Fruit fly (Drosophila melanogaster) whole organism, embryonic: Measurements from ENCODE around the gene CG6168.

Experiments
- C15 ChIP-seq: fragments of 200-800 bp; sonication (Bioruptor generic); IDR thresholded peaks from 3 replicates; pipeline ENCODE4 v1.3.6; 2022; ENCODE audit warnings: missing biosample characterization, missing genetic modification characterization
- CG1024 ChIP-seq: fragments of 200-800 bp; sonication (Bioruptor generic); IDR thresholded peaks from 2 replicates; pipeline ENCODE4 v1.3.6; 2022; ENCODE audit warnings: missing biosample characterization, missing genetic modification characterization
- CG10462 ChIP-seq: fragments of 200-800 bp; sonication (Bioruptor generic); optimal IDR thresholded peaks from 2 replicates; lab custom pipeline; 2016; ENCODE audit warnings: missing biosample characterization, missing genetic modification characterization
- CG10654 ChIP-seq: fragments of 200-800 bp; sonication (Bioruptor generic); optimal IDR thresholded peaks from 2 replicates; lab custom pipeline; 2016; ENCODE audit warnings: missing biosample characterization, missing genetic modification characterization
- CG12236 ChIP-seq: fragments of 200-800 bp; sonication (Bioruptor generic); optimal IDR thresholded peaks from 2 replicates; lab custom pipeline; 2016; ENCODE audit warnings: missing biosample characterization, missing genetic modification characterization
- CG12769 ChIP-seq: fragments of 200-800 bp; sonication (Bioruptor generic); optimal IDR thresholded peaks from 2 replicates; lab custom pipeline; 2019; ENCODE audit warnings: missing biosample characterization, mild to moderate bottlenecking, missing genetic modification characterization, moderate library complexity
- CG13775 ChIP-seq: fragments of 200-800 bp; sonication (Bioruptor generic); optimal IDR thresholded peaks from 3 replicates; lab custom pipeline; 2017; ENCODE audit warnings: missing biosample characterization, mild to moderate bottlenecking, missing genetic modification characterization
- CG14014 ChIP-seq: fragments of 200-800 bp; sonication (Bioruptor generic); IDR thresholded peaks from 2 replicates; pipeline ENCODE4 v1.3.6; 2022; ENCODE audit warnings: missing biosample characterization, missing genetic modification characterization
- CG14050 ChIP-seq: fragments of 200-800 bp; sonication (Bioruptor generic); IDR thresholded peaks from 3 replicates; pipeline ENCODE4 v1.3.6; 2022; ENCODE audit warnings: missing biosample characterization, missing genetic modification characterization
- CG14965 ChIP-seq: fragments of 200-800 bp; sonication (Bioruptor generic); optimal IDR thresholded peaks from 2 replicates; lab custom pipeline; 2016; ENCODE audit warnings: missing biosample characterization, missing genetic modification characterization, borderline replicate concordance
- CG15011 ChIP-seq: fragments of 200-800 bp; sonication (Bioruptor generic); optimal IDR thresholded peaks from 3 replicates; lab custom pipeline; 2018; ENCODE audit warnings: missing biosample characterization, mild to moderate bottlenecking, missing genetic modification characterization
- CG1602 ChIP-seq: fragments of 200-800 bp; sonication (Bioruptor generic); optimal IDR thresholded peaks from 3 replicates; lab custom pipeline; 2016; ENCODE audit warnings: missing biosample characterization, missing genetic modification characterization
- CG17568 ChIP-seq: fragments of 200-800 bp; sonication (Bioruptor generic); optimal IDR thresholded peaks from 2 replicates; lab custom pipeline; 2018; ENCODE audit warnings: missing biosample characterization, mild to moderate bottlenecking, missing genetic modification characterization, moderate library complexity
- CG17912 ChIP-seq: fragments of 200-800 bp; sonication (Bioruptor generic); optimal IDR thresholded peaks from 2 replicates; lab custom pipeline; 2018; ENCODE audit warnings: missing biosample characterization, mild to moderate bottlenecking, missing genetic modification characterization
- CG2129 ChIP-seq: fragments of 200-800 bp; sonication (Bioruptor generic); IDR thresholded peaks from 2 replicates; pipeline ENCODE4 v1.3.6; 2022; ENCODE audit warnings: missing biosample characterization, missing genetic modification characterization; ENCODE audit not compliant: partially characterized antibody
- CG2889 ChIP-seq: fragments of 200-800 bp; sonication (Bioruptor generic); IDR thresholded peaks from 3 replicates; pipeline ENCODE4 v1.3.6; 2022; ENCODE audit warnings: missing biosample characterization, missing genetic modification characterization
- CG33213 ChIP-seq: fragments of 200-800 bp; sonication (Bioruptor generic); optimal IDR thresholded peaks from 3 replicates; lab custom pipeline; 2016; ENCODE audit warnings: missing biosample characterization, missing genetic modification characterization
- CG3726 ChIP-seq: fragments of 200-800 bp; sonication (Bioruptor generic); IDR thresholded peaks from 3 replicates; pipeline ENCODE4, ENCODE4 v1.3.6; 2022; ENCODE audit warnings: missing biosample characterization, missing genetic modification characterization
- CG5180 ChIP-seq: fragments of 200-800 bp; sonication (Bioruptor generic); optimal IDR thresholded peaks from 3 replicates; lab custom pipeline; 2017; ENCODE audit warnings: missing biosample characterization, missing genetic modification characterization, mild to moderate bottlenecking, moderate library complexity, missing genetic modification reagents
- CG5953 ChIP-seq: fragments of 200-800 bp; sonication (Bioruptor generic); IDR thresholded peaks from 2 replicates; pipeline ENCODE4 v1.3.6; 2022; ENCODE audit warnings: missing biosample characterization, missing genetic modification characterization
- CG7839 ChIP-seq: fragments of 200-800 bp; sonication (Bioruptor generic); optimal IDR thresholded peaks from 3 replicates; lab custom pipeline; 2018; ENCODE audit warnings: missing biosample characterization, mild to moderate bottlenecking, missing genetic modification characterization, moderate library complexity
- CG8281 ChIP-seq: fragments of 200-800 bp; sonication (Bioruptor generic); optimal IDR thresholded peaks from 2 replicates; lab custom pipeline; 2018; ENCODE audit warnings: missing biosample characterization, mild to moderate bottlenecking, missing genetic modification characterization, moderate library complexity
- CG8924 ChIP-seq: fragments of 200-800 bp; optimal IDR thresholded peaks from 3 replicates; lab custom pipeline; 2019; ENCODE audit warnings: missing biosample characterization, mild to moderate bottlenecking, missing genetic modification characterization, moderate library complexity
- CG9215 ChIP-seq: fragments of 200-800 bp; sonication (Bioruptor generic); IDR thresholded peaks from 2 replicates; pipeline ENCODE4 v1.3.6; 2022; ENCODE audit warnings: missing biosample characterization, missing genetic modification characterization
- CTCF ChIP-seq: fragments of 200-800 bp; sonication (Bioruptor generic); optimal IDR thresholded peaks from 2 replicates; lab custom pipeline; 2017; ENCODE audit warnings: missing biosample characterization, mild to moderate bottlenecking, missing genetic modification characterization, moderate library complexity
- H2.0 ChIP-seq: fragments of 200-800 bp; sonication (Bioruptor generic); IDR thresholded peaks from 2 replicates; pipeline ENCODE4 v1.3.6; 2022; ENCODE audit warnings: missing biosample characterization, missing genetic modification characterization
- NFAT ChIP-seq: fragments of 200-800 bp; sonication (Bioruptor generic); IDR thresholded peaks from 2 replicates; pipeline ENCODE4 v1.3.6; 2022; ENCODE audit warnings: missing biosample characterization, missing genetic modification characterization
- NfI ChIP-seq: fragments of 200-800 bp; sonication (Bioruptor generic); optimal IDR thresholded peaks from 3 replicates; lab custom pipeline; 2018; ENCODE audit warnings: missing biosample characterization, mild to moderate bottlenecking, missing genetic modification characterization, moderate library complexity
- Oli ChIP-seq: fragments of 200-800 bp; sonication (Bioruptor generic); optimal IDR thresholded peaks from 2 replicates; lab custom pipeline; 2018; ENCODE audit warnings: missing biosample characterization, mild to moderate bottlenecking, missing genetic modification characterization, moderate library complexity
- Pdp1 ChIP-seq, 2 experiments: fragments of 200-800 bp; sonication (Bioruptor generic); optimal IDR thresholded peaks; 3 replicates each; lab custom pipeline; 2016; ENCODE audit warnings: missing biosample characterization in 2 of 2, missing genetic modification characterization in 2 of 2, mild to moderate bottlenecking in 1 of 2, moderate library complexity in 1 of 2
- Rx ChIP-seq: fragments of 200-800 bp; sonication (Bioruptor generic); IDR thresholded peaks from 2 replicates; pipeline ENCODE4 v1.3.6; 2022; ENCODE audit warnings: missing biosample characterization, missing genetic modification characterization
- Xbp1 ChIP-seq: fragments of 200-800 bp; sonication (Bioruptor generic); optimal IDR thresholded peaks from 3 replicates; lab custom pipeline; 2016; ENCODE audit warnings: missing biosample characterization, mild to moderate bottlenecking, missing genetic modification characterization
- ac ChIP-seq: fragments of 200-800 bp; sonication (Bioruptor generic); optimal IDR thresholded peaks from 3 replicates; lab custom pipeline; 2017; ENCODE audit warnings: missing biosample characterization, mild to moderate bottlenecking, missing genetic modification characterization
- danr ChIP-seq: fragments of 200-800 bp; sonication (Bioruptor generic); IDR thresholded peaks from 2 replicates; pipeline ENCODE4 v1.3.6; 2022; ENCODE audit warnings: missing biosample characterization, missing genetic modification characterization
- en ChIP-seq: fragments of 200-800 bp; sonication (Bioruptor generic); optimal IDR thresholded peaks from 2 replicates; lab custom pipeline; 2016; ENCODE audit warnings: missing biosample characterization, missing genetic modification characterization
- ewg ChIP-seq: fragments of 200-800 bp; sonication (Bioruptor generic); optimal IDR thresholded peaks from 3 replicates; lab custom pipeline; 2017; ENCODE audit warnings: mild to moderate bottlenecking, missing biosample characterization, missing genetic modification reagents, missing genetic modification characterization
- fd102C ChIP-seq: fragments of 200-800 bp; sonication (Bioruptor generic); optimal IDR thresholded peaks from 2 replicates; lab custom pipeline; 2018; ENCODE audit warnings: missing biosample characterization, mild to moderate bottlenecking, missing genetic modification characterization, moderate library complexity
- hb ChIP-seq: fragments of 200-800 bp; sonication (Bioruptor generic); IDR thresholded peaks from 3 replicates; pipeline ENCODE4 v1.3.6; 2022; ENCODE audit warnings: missing biosample characterization, missing genetic modification characterization; ENCODE audit not compliant: partially characterized antibody
- ken ChIP-seq: fragments of 200-800 bp; sonication (Bioruptor generic); IDR thresholded peaks from 3 replicates; pipeline ENCODE4 v1.3.6; 2022; ENCODE audit warnings: missing biosample characterization, missing genetic modification characterization
- lmd ChIP-seq: fragments of 200-800 bp; sonication (Bioruptor generic); IDR thresholded peaks from 2 replicates; pipeline ENCODE4 v1.3.6; 2022; ENCODE audit warnings: missing biosample characterization, missing genetic modification characterization
- mam ChIP-seq: fragments of 200-800 bp; sonication (Bioruptor generic); optimal IDR thresholded peaks from 3 replicates; lab custom pipeline; 2016; ENCODE audit warnings: missing biosample characterization, missing genetic modification characterization
- oc ChIP-seq: fragments of 200-800 bp; sonication (Bioruptor generic); optimal IDR thresholded peaks from 2 replicates; lab custom pipeline; 2018; ENCODE audit warnings: missing biosample characterization, mild to moderate bottlenecking, missing genetic modification characterization, moderate library complexity
- repo ChIP-seq: fragments of 200-800 bp; sonication (Bioruptor generic); optimal IDR thresholded peaks from 2 replicates; lab custom pipeline; 2016; ENCODE audit warnings: missing biosample characterization, missing genetic modification characterization
- sob ChIP-seq: fragments of 200-800 bp; sonication (Bioruptor generic); IDR thresholded peaks from 2 replicates; pipeline ENCODE4 v1.3.6; 2022; ENCODE audit warnings: missing biosample characterization, missing genetic modification characterization
- sqz ChIP-seq: fragments of 200-800 bp; sonication (Bioruptor generic); optimal IDR thresholded peaks from 3 replicates; lab custom pipeline; 2018; ENCODE audit warnings: missing biosample characterization, mild to moderate bottlenecking, missing genetic modification characterization
- sr ChIP-seq: fragments of 200-800 bp; sonication (Bioruptor generic); IDR thresholded peaks from 3 replicates; pipeline ENCODE4 v1.3.6; 2022; ENCODE audit warnings: missing biosample characterization, missing genetic modification characterization
- tio ChIP-seq: fragments of 200-800 bp; sonication (Bioruptor generic); optimal IDR thresholded peaks from 2 replicates; lab custom pipeline; 2017; ENCODE audit warnings: missing biosample characterization, missing genetic modification characterization, inconsistent platforms
- trh ChIP-seq: fragments of 200-800 bp; sonication (Bioruptor generic); optimal IDR thresholded peaks from 2 replicates; lab custom pipeline; 2016; ENCODE audit warnings: missing biosample characterization, missing genetic modification characterization
- unc-4 ChIP-seq: fragments of 200-800 bp; sonication (Bioruptor generic); IDR thresholded peaks from 2 replicates; pipeline ENCODE4 v1.3.6; 2022; ENCODE audit warnings: missing biosample characterization, missing genetic modification characterization; ENCODE audit not compliant: partially characterized antibody
- yki ChIP-seq: fragments of >200 bp; optimal IDR thresholded peaks from 3 replicates; lab custom pipeline; 2018
- zf30C ChIP-seq: fragments of 200-800 bp; sonication (Bioruptor generic); optimal IDR thresholded peaks from 3 replicates; lab custom pipeline; 2018; ENCODE audit warnings: missing biosample characterization, mild to moderate bottlenecking, missing genetic modification characterization
- zfh1 ChIP-seq: fragments of 200-800 bp; sonication (Bioruptor generic); IDR thresholded peaks from 3 replicates; pipeline ENCODE4 v1.3.6; 2022; ENCODE audit warnings: missing biosample characterization, missing genetic modification characterization

CG6168 gene

DNA sequence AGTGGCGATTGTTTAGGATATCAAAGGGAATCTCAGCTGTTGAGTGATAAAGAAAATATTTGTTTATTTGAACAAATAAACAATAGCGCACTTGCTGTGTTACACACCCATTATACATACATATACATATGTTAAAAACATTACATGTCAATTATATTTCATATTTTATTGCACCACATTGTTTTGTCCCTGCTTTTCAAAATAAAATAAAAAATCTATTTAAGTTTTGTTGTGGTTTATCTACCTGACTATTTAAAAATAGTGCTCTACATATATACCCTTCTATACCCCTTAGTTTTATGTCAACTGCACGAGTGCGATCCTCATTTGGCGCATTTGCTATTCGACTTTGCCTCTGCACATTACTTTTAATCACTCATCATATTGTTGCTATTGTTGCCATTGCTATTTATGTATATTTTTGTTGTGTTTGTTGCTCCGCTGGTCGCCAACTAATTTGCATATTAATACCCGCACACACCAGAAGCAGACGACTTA lies 28.4 kb upstream of the CG6168 start (continued):
- peak; percentile 68 to 86 for TF ChIP-seq Pdp1 (GFP tag; optimal IDR thresholded peaks at IDR 0.05; lab: Kevin White, UChicago)
- peak; percentile 76 for TF ChIP-seq CG5180 (GFP tag; lab: Kevin White, UChicago)
- TF ChIP-seq CG14965 (GFP tag; lab: Kevin White, UChicago), result no peak
- peak; percentile 86 for TF ChIP-seq Xbp1 (GFP tag; lab: Kevin White, UChicago)
- TF ChIP-seq CG5953 (GFP tag; lab: Robert Waterston, UW), result peak; percentile 86
- TF ChIP-seq repo, result peak; percentile 37
- peak; percentile 83 for TF ChIP-seq ewg (GFP tag; lab: Kevin White, UChicago)
- peak; percentile 86 for TF ChIP-seq CG10654 (GFP tag; lab: Kevin White, UChicago)
- no peak for TF ChIP-seq hb (GFP tag; lab: Robert Waterston, UW)
- peak; percentile 93 for TF ChIP-seq sob (GFP tag; lab: Robert Waterston, UW)
- peak; percentile 83 for TF ChIP-seq CG14050 (GFP tag; lab: Robert Waterston, UW)
- TF ChIP-seq CG2129 (GFP tag; lab: Robert Waterston, UW), result no peak
- TF ChIP-seq zfh1 (GFP tag; lab: Robert Waterston, UW), result peak; percentile 90
- peak; percentile 75; the same call in 1 of the 3 replicates for TF ChIP-seq C15 (GFP tag; lab: Robert Waterston, UW)
- TF ChIP-seq CG10462 (GFP tag; lab: Kevin White, UChicago), result peak; percentile 85
- peak; percentile 86 for TF ChIP-seq trh (GFP tag; lab: Kevin White, UChicago)
- peak; percentile 31 for TF ChIP-seq CTCF (GFP tag; lab: Kevin White, UChicago)
- TF ChIP-seq CG17568 (GFP tag; lab: Kevin White, UChicago), result peak; percentile 58
- TF ChIP-seq CG7839, result peak; percentile 97
- peak; percentile 90 for TF ChIP-seq danr
- TF ChIP-seq en, result peak; percentile 19
- peak; percentile 94 for TF ChIP-seq CG8924
- TF ChIP-seq CG15011, result peak; percentile 93
- TF ChIP-seq Rx (GFP tag; lab: Robert Waterston, UW), result peak; percentile 63; the same call in 1 of the 2 replicates
- TF ChIP-seq CG17912 (GFP tag; lab: Kevin White, UChicago), result no peak
- TF ChIP-seq CG33213 (GFP tag; lab: Kevin White, UChicago), result no peak
- no peak for TF ChIP-seq yki (lab: Kevin White, UChicago)
- TF ChIP-seq ken, result peak; percentile 85
- peak; percentile 91 for TF ChIP-seq tio (GFP tag; lab: Kevin White, UChicago)
- TF ChIP-seq lmd, result peak; percentile 95
- peak; percentile 90 for TF ChIP-seq CG9215 (GFP tag; lab: Robert Waterston, UW)
- peak; percentile 88 for TF ChIP-seq CG3726 (GFP tag; lab: Robert Waterston, UW)
- peak; percentile 86 for TF ChIP-seq CG14014
- peak; percentile 84 for TF ChIP-seq NfI (GFP tag; lab: Kevin White, UChicago)
- no peak for TF ChIP-seq zf30C (GFP tag; lab: Kevin White, UChicago)
- peak; percentile 70 for TF ChIP-seq sqz (GFP tag; lab: Kevin White, UChicago)
- TF ChIP-seq CG1602 (GFP tag; lab: Kevin White, UChicago), result peak; percentile 91
- TF ChIP-seq fd102C (GFP tag; lab: Kevin White, UChicago), result no peak
- TF ChIP-seq unc-4 (GFP tag; lab: Robert Waterston, UW), result no peak
- peak; percentile 55 for TF ChIP-seq CG12236 (GFP tag; lab: Kevin White, UChicago)
- TF ChIP-seq ac (GFP tag; lab: Kevin White, UChicago), result peak; percentile 35
- peak; percentile 90 for TF ChIP-seq H2.0 (GFP tag; lab: Robert Waterston, UW)
- peak; percentile 62 for TF ChIP-seq CG12769 (tag; lab: Kevin White, UChicago)
- no peak for TF ChIP-seq sr
- peak; percentile 50; the same call in 1 of the 2 replicates for TF ChIP-seq NFAT (GFP tag; lab: Robert Waterston, UW)
- TF ChIP-seq CG13775 (GFP tag; lab: Kevin White, UChicago), result peak; percentile 92
- peak; percentile 82 for TF ChIP-seq CG8281 (tag; lab: Kevin White, UChicago)
- peak; percentile 49 for TF ChIP-seq CG1024 (GFP tag; lab: Robert Waterston, UW)
- peak; percentile 83 for TF ChIP-seq CG2889 (GFP tag; lab: Robert Waterston, UW)
- TF ChIP-seq mam (GFP tag; lab: Kevin White, UChicago), result peak; percentile 78
- peak; percentile 72 for TF ChIP-seq oc (tag; lab: Kevin White, UChicago)
- peak; percentile 97 for TF ChIP-seq Oli (tag; lab: Kevin White, UChicago)
